Fruit fly (Drosophila melanogaster): ENCODE results near the gene CG7910.
A peak's percentile ranks its signal among the peaks of the same experiment; 100 is the strongest.

CG7910 gene

dm6 chr3R:8122198-8122970, 35.3 kb downstream of the CG7910 start, which contains the start of gene CG7878 (continued):
- TF ChIP-seq CG5180 (GFP tag; optimal IDR thresholded peaks at IDR 0.05): no peak
- peak; percentile 23 for TF ChIP-seq grn (GFP tag; optimal IDR thresholded peaks at IDR 0.05)
- peak; percentile 43 for TF ChIP-seq CG4820 (GFP tag; optimal IDR thresholded peaks at IDR 0.05)
- TF ChIP-seq Hmx (GFP tag; optimal IDR thresholded peaks at IDR 0.05): no peak
- no peak for TF ChIP-seq Rx (GFP tag; IDR thresholded peaks at IDR 0.05)
- TF ChIP-seq her (GFP tag; optimal IDR thresholded peaks at IDR 0.05): peak; percentile 20
- no peak for TF ChIP-seq CrebB (tag; optimal IDR thresholded peaks at IDR 0.05)
- TF ChIP-seq CG6175 (GFP tag; IDR thresholded peaks at IDR 0.05): no peak
- TF ChIP-seq Taf1 (GFP tag; IDR thresholded peaks at IDR 0.05): no peak
- TF ChIP-seq sd (tag; optimal IDR thresholded peaks at IDR 0.05): peak; percentile 24
- 0 out of 3 replicates have a peak, but pooled peaks have one; percentile 32 for TF ChIP-seq Aef1 (GFP tag; IDR thresholded peaks at IDR 0.05)
- peak; percentile 31 for TF ChIP-seq CG10654 (GFP tag; optimal IDR thresholded peaks at IDR 0.05)
- no peak for TF ChIP-seq NK7.1 (GFP tag; optimal IDR thresholded peaks at IDR 0.05)

- peak; percentile 76 for TF ChIP-seq tin (GFP tag; optimal IDR thresholded peaks at IDR 0.05)
- no peak for TF ChIP-seq ewg (GFP tag; optimal IDR thresholded peaks at IDR 0.05)
- TF ChIP-seq Hmx (GFP tag; optimal IDR thresholded peaks at IDR 0.05): no peak
- no peak for TF ChIP-seq NC2α (GFP tag; optimal IDR thresholded peaks at IDR 0.05)
- TF ChIP-seq schlank (tag; optimal IDR thresholded peaks at IDR 0.05): no peak
- no peak for TF ChIP-seq Nf-YA (GFP tag; IDR thresholded peaks at IDR 0.05)
- no peak for TF ChIP-seq pita (GFP tag; optimal IDR thresholded peaks at IDR 0.05)
- peak; percentile 17 for TF ChIP-seq sqz (GFP tag; optimal IDR thresholded peaks at IDR 0.05)
- 0 out of 2 replicates have a peak, but pooled peaks have one; percentile 11 for TF ChIP-seq chm (GFP tag; IDR thresholded peaks at IDR 0.05)
- TF ChIP-seq jumu (GFP tag; optimal IDR thresholded peaks at IDR 0.05): no peak
- peak in 1 of 2 experiments; percentile 33 for TF ChIP-seq Hr51 (GFP tag; optimal IDR thresholded peaks at IDR 0.05)
- peak; percentile 39 for TF ChIP-seq scrt (GFP tag; optimal IDR thresholded peaks at IDR 0.05)
- TF ChIP-seq mirr (GFP tag; optimal IDR thresholded peaks at IDR 0.05): no peak
- TF ChIP-seq Atf-2 (GFP tag; optimal IDR thresholded peaks at IDR 0.05): no peak
- TF ChIP-seq cas (GFP tag; IDR thresholded peaks at IDR 0.05): no peak
- no peak for TF ChIP-seq C15 (GFP tag; IDR thresholded peaks at IDR 0.05)
- TF ChIP-seq org-1 (GFP tag; optimal IDR thresholded peaks at IDR 0.05): no peak
- no peak for TF ChIP-seq vnd (GFP tag; IDR thresholded peaks at IDR 0.05; ENCODE audit: partially characterized antibody)
- no peak for TF ChIP-seq CG17802 (tag; optimal IDR thresholded peaks at IDR 0.05)
- TF ChIP-seq Oaz (GFP tag; IDR thresholded peaks at IDR 0.05): no peak; the same call in 1 of the 2 replicates
- TF ChIP-seq trh (GFP tag; optimal IDR thresholded peaks at IDR 0.05): no peak
- no peak for TF ChIP-seq Bteb2 (GFP tag; optimal IDR thresholded peaks at IDR 0.05)
- TF ChIP-seq HLH4C (GFP tag; IDR thresholded peaks at IDR 0.05; ENCODE audit: partially characterized antibody): no peak; the same call in 2 of the 3 replicates
- TF ChIP-seq Dfd (GFP tag; optimal IDR thresholded peaks at IDR 0.05): no peak
- no peak for TF ChIP-seq Hand (GFP tag; optimal IDR thresholded peaks at IDR 0.05)
- TF ChIP-seq lov (optimal IDR thresholded peaks at IDR 0.05): no peak
- no peak for TF ChIP-seq lov (GFP tag; IDR thresholded peaks at IDR 0.05)
- TF ChIP-seq CG17385 (GFP tag; optimal IDR thresholded peaks at IDR 0.05): peak; percentile 95
- TF ChIP-seq CG13123 (GFP tag; optimal IDR thresholded peaks at IDR 0.05): peak; percentile 49
- TF ChIP-seq CG11398 (GFP tag; optimal IDR thresholded peaks at IDR 0.05): no peak
- TF ChIP-seq repo (GFP tag; optimal IDR thresholded peaks at IDR 0.05): no peak
- TF ChIP-seq p53 (GFP tag; optimal IDR thresholded peaks at IDR 0.05): no peak
- TF ChIP-seq CG14710 (tag; optimal IDR thresholded peaks at IDR 0.05): peak; percentile 82
- peak; percentile 81 for TF ChIP-seq Med (GFP tag)
- peak; percentile 62 for TF ChIP-seq CG2116 (GFP tag; optimal IDR thresholded peaks at IDR 0.05)
Observed at dm6 chr3R:8126316-8127150, 39.5 kb downstream of the CG7910 start, which contains the start of the genes CG9667 and Arl8. TSS of gene CG9667 (minus strand) at chr3R:8126357. TSS of gene Arl8 (plus strand) at chr3R:8126605.
